Fruit fly (Drosophila melanogaster) whole organism, prepupa: Measurements from ENCODE around the gene yps.
A peak's percentile ranks its signal among the peaks of the same experiment; 100 is the strongest.

ENCODE experiments used
- CG6854 ChIP-seq: fragments of 200-800 bp; sonication (Bioruptor generic); optimal IDR thresholded peaks from 2 replicates; lab custom pipeline; 2017; ENCODE audit warnings: missing biosample characterization, mild to moderate bottlenecking, missing genetic modification characterization
- OdsH ChIP-seq: fragments of 200-800 bp; sonication (Bioruptor generic); optimal IDR thresholded peaks from 3 replicates; lab custom pipeline; 2016; ENCODE audit warnings: missing biosample characterization, missing genetic modification characterization
- pdm3 ChIP-seq: fragments of 200-800 bp; sonication (Bioruptor generic); optimal IDR thresholded peaks from 3 replicates; lab custom pipeline; 2016; ENCODE audit warnings: missing biosample characterization, missing genetic modification characterization
- topi ChIP-seq: fragments of 200-800 bp; sonication (Bioruptor generic); optimal IDR thresholded peaks from 3 replicates; lab custom pipeline; 2016; ENCODE audit warnings: missing biosample characterization, missing genetic modification characterization

- peak; percentile 32 for TF ChIP-seq pdm3 (GFP tag; lab: Kevin White, UChicago)
- TF ChIP-seq CG6854 (GFP tag; lab: Kevin White, UChicago) = no peak
- peak; percentile 5 for TF ChIP-seq topi (GFP tag; lab: Kevin White, UChicago)
- peak; percentile 37 for TF ChIP-seq OdsH (GFP tag; lab: Kevin White, UChicago)
Observed at dm6 chr3L:12073076-12073475, 51.9 kb downstream of the yps start.
